Worm (Caenorhabditis elegans) whole organism, late embryonic: ENCODE results near the gene cpg-20.

Experiments used
- ama-1 ChIP-seq: fragments of 150-350 bp; optimal IDR thresholded peaks from 2 replicates; lab custom pipeline; 2014
- dve-1 ChIP-seq: sonication (generic microtip); optimal IDR thresholded peaks from 2 replicates; lab custom pipeline; 2017; ENCODE audit warnings: antibody characterized with exemption, mild to moderate bottlenecking, missing genetic modification characterization, missing compliant biosample characterization
- ets-4 ChIP-seq: sonication (generic microtip); optimal IDR thresholded peaks from 2 replicates; lab custom pipeline; 2016; ENCODE audit warnings: missing genetic modification characterization, missing compliant biosample characterization
- fkh-10 ChIP-seq: fragments of 150-350 bp; optimal IDR thresholded peaks from 2 replicates; lab custom pipeline; 2014; ENCODE audit warnings: missing biosample characterization, missing genetic modification reagents, missing genetic modification characterization
- hlh-30 ChIP-seq: sonication (generic microtip); optimal IDR thresholded peaks from 2 replicates; lab custom pipeline; 2017; ENCODE audit warnings: antibody characterized with exemption, missing genetic modification characterization, missing compliant biosample characterization; ENCODE audit not compliant: insufficient read depth
- hlh-6 ChIP-seq: sonication (generic microtip); optimal IDR thresholded peaks from 2 replicates; lab custom pipeline; 2016; ENCODE audit warnings: missing genotype, missing genetic modification characterization, missing compliant biosample characterization
- nhr-232 ChIP-seq: sonication (generic microtip); optimal IDR thresholded peaks from 2 replicates; lab custom pipeline; 2016; ENCODE audit warnings: missing genetic modification characterization, missing compliant biosample characterization
- pha-4 ChIP-seq: fragments of 150-350 bp; optimal IDR thresholded peaks from 2 replicates; lab custom pipeline; 2018; ENCODE audit warnings: missing biosample characterization, missing genetic modification reagents, missing genetic modification characterization
- tbx-2 ChIP-seq: sonication (generic microtip); optimal IDR thresholded peaks from 2 replicates; lab custom pipeline; 2016; ENCODE audit warnings: missing genetic modification characterization, missing compliant biosample characterization
- tbx-7 ChIP-seq: sonication (generic microtip); optimal IDR thresholded peaks from 2 replicates; lab custom pipeline; 2016; ENCODE audit warnings: missing genotype, missing genetic modification characterization, missing compliant biosample characterization

- TF ChIP-seq tbx-2 (tag; lab: Kevin White, UChicago) (no peak), pha-4 (no peak), nhr-232 (tag; lab: Kevin White, UChicago) (no peak), ets-4 (tag; lab: Kevin White, UChicago) (no peak), hlh-30 (tag; lab: Kevin White, UChicago) (no peak), fkh-10 (no peak), ama-1 (no peak), hlh-6 (tag; lab: Kevin White, UChicago) (no peak), dve-1 (tag; lab: Kevin White, UChicago) (no peak), tbx-7 (tag; lab: Kevin White, UChicago) (no peak)
These were observed 19.4 kb upstream of the cpg-20 start, which contains the start of gene lag-1 for ce11 chrIV:6095357-6095858.
